Worm (Caenorhabditis elegans) whole organism, L2 larva: ENCODE data around the gene efn-4.

Experiments used
- aly-2 ChIP-seq: fragments of 150-350 bp; optimal IDR thresholded peaks from 2 replicates; lab custom pipeline; 2014; ENCODE audit warnings: missing biosample characterization, missing genetic modification characterization
- lin-39 ChIP-seq: fragments of 150-350 bp; optimal IDR thresholded peaks from 2 replicates; lab custom pipeline; 2014; ENCODE audit warnings: missing biosample characterization, missing genetic modification reagents, missing genetic modification characterization
- mab-5 ChIP-seq: fragments of 150-350 bp; optimal IDR thresholded peaks from 2 replicates; lab custom pipeline; 2014; ENCODE audit warnings: missing biosample characterization, missing genetic modification characterization
- sem-4 ChIP-seq: fragments of 150-350 bp; optimal IDR thresholded peaks from 2 replicates; lab custom pipeline; 2014; ENCODE audit warnings: missing biosample characterization, missing genetic modification reagents, missing genetic modification characterization
- skn-1 ChIP-seq: sonication (generic microtip); optimal IDR thresholded peaks from 2 replicates; lab custom pipeline; 2017; ENCODE audit warnings: missing biosample characterization, missing genetic modification characterization
- unc-39 ChIP-seq: fragments of 150-350 bp; optimal IDR thresholded peaks from 2 replicates; lab custom pipeline; 2014; ENCODE audit warnings: missing biosample characterization, missing genetic modification characterization
- ztf-4 ChIP-seq: fragments of 150-350 bp; optimal IDR thresholded peaks from 2 replicates; lab custom pipeline; 2014; ENCODE audit warnings: missing biosample characterization, missing genetic modification characterization

ce11 chrIV:580512-580911 lies 21.5 kb downstream of the efn-4 start:
- TF ChIP-seq mab-5 (tag; lab: Kevin White, UChicago) (no peak), lin-39 (tag; lab: Kevin White, UChicago) (no peak), ztf-4 (tag; lab: Kevin White, UChicago) (no peak), sem-4 (tag; lab: Kevin White, UChicago) (no peak), unc-39 (tag; lab: Kevin White, UChicago) (no peak), skn-1 (tag; lab: Kevin White, UChicago) (no peak), aly-2 (tag; lab: Kevin White, UChicago) (no peak)
